Worm (Caenorhabditis elegans) whole organism, L2 larva: ENCODE results near the gene srab-11.

Source experiments
- C34F6.9 ChIP-seq: fragments of 150-350 bp; optimal IDR thresholded peaks from 2 replicates; lab custom pipeline; 2014; ENCODE audit warnings: missing biosample characterization, missing genetic modification characterization
- F13H6.1 ChIP-seq: sonication (generic microtip); optimal IDR thresholded peaks from 2 replicates; lab custom pipeline; 2016; ENCODE audit warnings: missing genetic modification characterization, missing compliant biosample characterization
- R02D3.7 ChIP-seq: fragments of 150-350 bp; optimal IDR thresholded peaks from 2 replicates; lab custom pipeline; 2014; ENCODE audit warnings: missing biosample characterization, missing genetic modification characterization
- aly-2 ChIP-seq: fragments of 150-350 bp; optimal IDR thresholded peaks from 2 replicates; lab custom pipeline; 2014; ENCODE audit warnings: missing biosample characterization, missing genetic modification characterization
- ama-1 ChIP-seq: fragments of 150-350 bp; optimal IDR thresholded peaks from 2 replicates; lab custom pipeline; 2018; ENCODE audit warnings: inconsistent platforms
- blmp-1 ChIP-seq: sonication (generic microtip); optimal IDR thresholded peaks from 2 replicates; lab custom pipeline; 2017; ENCODE audit warnings: missing genetic modification characterization, mild to moderate bottlenecking, missing compliant biosample characterization, antibody characterized with exemption, moderate library complexity; ENCODE audit not compliant: insufficient read depth
- ceh-16 ChIP-seq: fragments of 150-350 bp; optimal IDR thresholded peaks from 2 replicates; lab custom pipeline; 2014; ENCODE audit warnings: missing biosample characterization, missing genetic modification characterization
- ceh-82 ChIP-seq: fragments of 150-350 bp; optimal IDR thresholded peaks from 2 replicates; lab custom pipeline; 2014; ENCODE audit warnings: missing biosample characterization, missing genetic modification characterization
- crh-2 ChIP-seq: sonication (generic microtip); optimal IDR thresholded peaks from 2 replicates; lab custom pipeline; 2017; ENCODE audit warnings: missing biosample characterization, missing genetic modification characterization
- dmd-4 ChIP-seq: sonication (generic microtip); optimal IDR thresholded peaks from 2 replicates; lab custom pipeline; 2017; ENCODE audit warnings: missing biosample characterization, missing genetic modification characterization
- elt-1 ChIP-seq: fragments of 150-350 bp; optimal IDR thresholded peaks from 2 replicates; lab custom pipeline; 2014; ENCODE audit warnings: missing biosample characterization, missing genetic modification characterization
- elt-3 ChIP-seq: sonication (generic microtip); optimal IDR thresholded peaks from 2 replicates; lab custom pipeline; 2017; ENCODE audit warnings: missing biosample characterization, missing genetic modification characterization
- fos-1 ChIP-seq: fragments of 150-350 bp; optimal IDR thresholded peaks from 2 replicates; lab custom pipeline; 2014; ENCODE audit warnings: missing biosample characterization, missing genetic modification characterization
- gmeb-1 ChIP-seq: fragments of 150-350 bp; optimal IDR thresholded peaks from 2 replicates; lab custom pipeline; 2014; ENCODE audit warnings: missing biosample characterization, missing genetic modification characterization
- mab-5 ChIP-seq: fragments of 150-350 bp; optimal IDR thresholded peaks from 2 replicates; lab custom pipeline; 2014; ENCODE audit warnings: missing biosample characterization, missing genetic modification characterization
- mdl-1 ChIP-seq, 2 experiments: fragments of 150-350 bp in 1 of 2; sonication (generic microtip) in 1 of 2; optimal IDR thresholded peaks; 2 replicates each; lab custom pipeline; 2017; ENCODE audit warnings: missing biosample characterization in 2 of 2, missing genetic modification characterization in 2 of 2
- nhr-11 ChIP-seq: fragments of 150-350 bp; optimal IDR thresholded peaks from 2 replicates; lab custom pipeline; 2014; ENCODE audit warnings: missing biosample characterization, missing genetic modification characterization
- nhr-21 ChIP-seq: fragments of 150-350 bp; optimal IDR thresholded peaks from 2 replicates; lab custom pipeline; 2014; ENCODE audit warnings: missing biosample characterization, missing genetic modification characterization
- nhr-23 ChIP-seq: fragments of 150-350 bp; optimal IDR thresholded peaks from 2 replicates; lab custom pipeline; 2014; ENCODE audit warnings: missing biosample characterization, missing genetic modification reagents, missing genetic modification characterization
- nhr-25 ChIP-seq: fragments of 150-350 bp; sonication (generic microtip); optimal IDR thresholded peaks from 3 replicates; lab custom pipeline; 2014; ENCODE audit warnings: missing biosample characterization, missing genetic modification characterization
- nhr-6 ChIP-seq: fragments of 150-350 bp; optimal IDR thresholded peaks from 2 replicates; lab custom pipeline; 2014; ENCODE audit warnings: missing biosample characterization, missing genetic modification characterization
- nhr-77 ChIP-seq: fragments of 150-350 bp; optimal IDR thresholded peaks from 2 replicates; lab custom pipeline; 2014; ENCODE audit warnings: missing biosample characterization, missing genetic modification characterization
- peb-1 ChIP-seq: fragments of 150-350 bp; optimal IDR thresholded peaks from 2 replicates; lab custom pipeline; 2014; ENCODE audit warnings: missing biosample characterization, missing genetic modification characterization
- sem-4 ChIP-seq: fragments of 150-350 bp; optimal IDR thresholded peaks from 2 replicates; lab custom pipeline; 2014; ENCODE audit warnings: missing biosample characterization, missing genetic modification reagents, missing genetic modification characterization
- sma-3 ChIP-seq: sonication (generic microtip); optimal IDR thresholded peaks from 2 replicates; lab custom pipeline; 2016; ENCODE audit warnings: missing genetic modification reagents, missing genetic modification characterization, missing compliant biosample characterization
- sma-9 ChIP-seq, 2 experiments: fragments of 150-350 bp in 1 of 2; sonication (generic microtip) in 1 of 2; optimal IDR thresholded peaks; 2 replicates each; lab custom pipeline; 2014 to 2016; ENCODE audit warnings: missing genetic modification characterization in 2 of 2, mild to moderate bottlenecking in 1 of 2, missing biosample characterization in 1 of 2, missing compliant biosample characterization in 1 of 2, missing genetic modification reagents in 1 of 2, moderate library complexity in 1 of 2
- snpc-4 ChIP-seq: fragments of 150-350 bp; optimal IDR thresholded peaks from 2 replicates; lab custom pipeline; 2014; ENCODE audit warnings: missing biosample characterization, missing genetic modification characterization
- unc-55 ChIP-seq: fragments of 150-350 bp; sonication (generic microtip); optimal IDR thresholded peaks from 3 replicates; lab custom pipeline; 2014; ENCODE audit warnings: missing biosample characterization, missing genetic modification reagents, missing genetic modification characterization
- unc-62 ChIP-seq: fragments of 150-350 bp; optimal IDR thresholded peaks from 2 replicates; lab custom pipeline; 2014; ENCODE audit warnings: missing biosample characterization, missing genetic modification reagents, missing genetic modification characterization
- ztf-4 ChIP-seq: fragments of 150-350 bp; optimal IDR thresholded peaks from 2 replicates; lab custom pipeline; 2014; ENCODE audit warnings: missing biosample characterization, missing genetic modification characterization

srab-11 gene

DNA sequence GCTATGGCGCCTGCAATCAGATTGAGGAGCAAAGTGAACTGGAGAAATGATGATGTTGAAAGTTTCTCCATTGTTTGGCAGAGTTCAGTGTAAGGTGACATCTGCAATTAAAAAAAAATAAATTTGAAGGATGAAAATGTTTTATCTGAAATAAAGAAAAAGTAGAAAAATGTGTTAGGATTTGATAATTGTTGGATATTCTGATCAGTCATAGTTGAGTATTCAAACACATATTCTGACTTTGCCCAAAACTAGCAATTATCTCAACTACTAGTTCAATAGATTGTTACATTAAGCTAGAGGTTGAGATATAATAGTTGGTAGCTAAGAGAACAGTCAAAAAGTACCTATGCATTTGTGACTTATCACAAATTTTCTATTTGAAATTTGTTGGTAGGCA lies 2.3 kb downstream of the srab-11 start, which contains the start of gene srab-10:
Gene srab-10 (minus strand): TSS at position 101 of the 400 bp plus-strand sequence.
- no peak for TF ChIP-seq nhr-6 (tag; lab: Kevin White, UChicago)
- no peak for TF ChIP-seq nhr-21 (tag; lab: Kevin White, UChicago)
- no peak for TF ChIP-seq ama-1 (lab: Kevin White, UChicago)
- no peak for TF ChIP-seq snpc-4 (tag; lab: Kevin White, UChicago)
- TF ChIP-seq blmp-1 (tag; lab: Kevin White, UChicago) = no peak
- no peak for TF ChIP-seq C34F6.9 (tag; lab: Kevin White, UChicago)
- no peak for TF ChIP-seq gmeb-1 (tag; lab: Kevin White, UChicago)
- TF ChIP-seq unc-55 (GFP tag; lab: Kevin White, UChicago) = no peak
- TF ChIP-seq dmd-4 (tag; lab: Kevin White, UChicago) = no peak
- TF ChIP-seq nhr-25 = no peak

- TF ChIP-seq unc-55 (GFP tag; lab: Kevin White, UChicago) (no peak), ztf-4 (no peak), sma-3 (GFP tag; lab: Kevin White, UChicago) (no peak)
These were observed 5.6 kb downstream of the srab-11 start, which contains the start of gene srab-9 for ce11 chrV:3141190-3141589. Gene srab-9, minus strand, starts transcription at chrV:3141290.

ce11 chrV:3138488-3138887 lies 8.3 kb downstream of the srab-11 start, which contains the start of the genes irld-3 and F02C9.1:
Gene irld-3, minus strand, starts transcription at chrV:3138588.
Gene F02C9.1, plus strand, starts transcription at chrV:3138703.
- no peak for TF ChIP-seq nhr-6 (tag; lab: Kevin White, UChicago)
- no peak for TF ChIP-seq elt-1 (tag; lab: Kevin White, UChicago)
- TF ChIP-seq mab-5 (tag; lab: Kevin White, UChicago) = no peak
- TF ChIP-seq nhr-11 = no peak

ce11 chrV:3133293-3133755 lies 13.5 kb downstream of the srab-11 start, which contains the start of gene F02C9.2:
Gene F02C9.2, plus strand, starts transcription at chrV:3133705.
- TF ChIP-seq sma-9 (GFP tag; optimal IDR thresholded peaks at IDR 0.05; lab: Kevin White, UChicago) = no peak
- TF ChIP-seq sma-9 (tag; optimal IDR thresholded peaks at IDR 0.05; lab: Kevin White, UChicago) = no peak
- TF ChIP-seq fos-1 (tag; lab: Kevin White, UChicago) = no peak

DNA sequence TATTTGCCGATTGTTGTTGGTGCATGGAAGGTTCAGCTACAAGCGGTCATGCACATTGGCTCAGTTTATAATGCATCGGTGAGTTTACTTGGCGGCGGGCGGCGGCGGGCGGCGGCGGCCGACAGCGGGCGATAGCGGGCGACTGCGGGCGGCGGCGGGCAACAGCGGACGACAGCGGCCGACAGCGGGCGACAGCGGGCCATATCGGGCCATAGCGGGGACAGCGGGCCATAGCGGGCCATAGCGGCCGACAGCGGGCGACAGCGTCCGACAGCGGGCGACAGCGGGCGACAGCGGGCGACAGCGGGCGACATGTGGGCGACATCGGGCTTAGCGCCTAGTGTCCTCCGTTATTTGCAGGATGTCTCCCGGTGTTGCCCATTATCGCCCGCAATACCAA lies 14.7 kb downstream of the srab-11 start:
- TF ChIP-seq nhr-77 (tag; lab: Kevin White, UChicago) = no peak
- no peak for TF ChIP-seq elt-3 (tag; lab: Kevin White, UChicago)
- no peak for TF ChIP-seq dmd-4 (tag; lab: Kevin White, UChicago)
- TF ChIP-seq ama-1 (lab: Kevin White, UChicago) = no peak
- no peak for TF ChIP-seq nhr-21 (tag; lab: Kevin White, UChicago)
- no peak for TF ChIP-seq gmeb-1 (tag; lab: Kevin White, UChicago)
- TF ChIP-seq peb-1 (tag; lab: Kevin White, UChicago) = no peak
- TF ChIP-seq ceh-16 = no peak
- no peak for TF ChIP-seq nhr-11
- no peak for TF ChIP-seq mab-5 (tag; lab: Kevin White, UChicago)
- no peak for TF ChIP-seq elt-1 (tag; lab: Kevin White, UChicago)

ce11 chrV:3128803-3129202 lies 18.0 kb downstream of the srab-11 start, which contains the start of gene tat-6:
Gene tat-6, plus strand, starts transcription at chrV:3129103.
- TF ChIP-seq sma-3 (GFP tag; lab: Kevin White, UChicago) (no peak), mab-5 (tag; lab: Kevin White, UChicago) (no peak), crh-2 (tag; lab: Kevin White, UChicago) (no peak), sem-4 (tag; lab: Kevin White, UChicago) (no peak), unc-55 (GFP tag; lab: Kevin White, UChicago) (no peak), F13H6.1 (tag; lab: Kevin White, UChicago) (no peak), gmeb-1 (tag; lab: Kevin White, UChicago) (no peak), nhr-25 (no peak)

DNA sequence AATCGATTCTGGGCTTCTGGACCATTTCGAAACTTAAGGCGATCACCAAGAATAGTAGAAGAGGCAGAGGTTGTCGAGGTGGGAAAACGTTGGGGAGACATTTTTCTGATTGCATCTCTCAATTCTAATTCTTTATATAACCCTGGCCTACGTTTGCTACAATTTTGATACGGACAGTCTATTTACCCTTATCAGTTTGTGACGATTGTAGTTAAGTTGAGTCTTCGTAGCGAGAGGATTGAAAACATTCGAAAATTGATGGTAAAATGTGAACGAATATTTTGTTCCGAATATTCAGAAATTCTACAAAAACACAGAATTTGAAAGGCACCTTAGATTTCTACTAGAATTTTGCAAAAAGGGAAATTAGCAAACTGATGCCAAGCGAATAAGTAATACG lies 19.2 kb downstream of the srab-11 start, which contains the start of gene Y73C8C.10:
Gene Y73C8C.10 (minus strand): TSS at position 101 of the 400 bp plus-strand sequence.
- TF ChIP-seq peb-1 (tag; lab: Kevin White, UChicago) (no peak), ama-1 (lab: Kevin White, UChicago) (no peak), mdl-1 (tag; optimal IDR thresholded peaks at IDR 0.05; lab: Kevin White, UChicago) (no peak), snpc-4 (tag; lab: Kevin White, UChicago) (no peak), nhr-23 (tag; lab: Kevin White, UChicago) (no peak), ceh-16 (no peak), aly-2 (tag; lab: Kevin White, UChicago) (no peak), crh-2 (tag; lab: Kevin White, UChicago) (no peak), blmp-1 (tag; lab: Kevin White, UChicago) (no peak), C34F6.9 (tag; lab: Kevin White, UChicago) (no peak), R02D3.7 (tag; lab: Kevin White, UChicago) (no peak), unc-62 (GFP tag; lab: Kevin White, UChicago) (no peak), gmeb-1 (tag; lab: Kevin White, UChicago) (no peak), dmd-4 (tag; lab: Kevin White, UChicago) (no peak), ceh-82 (no peak)
